Fruit fly (Drosophila melanogaster) whole organism, pupa: ENCODE measurements around the gene CG3184.
A peak's percentile ranks its signal among the peaks of the same experiment; 100 is the strongest.

ENCODE experiments used
- CG10348 ChIP-seq: fragments of 200-800 bp; sonication (Bioruptor generic); IDR thresholded peaks from 2 replicates; pipeline ENCODE4 v1.3.6; 2022; ENCODE audit warnings: missing biosample characterization, missing genetic modification characterization
- CG12605 ChIP-seq: fragments of 200-800 bp; sonication (Bioruptor generic); IDR thresholded peaks from 2 replicates; pipeline ENCODE4 v1.3.6; 2022; ENCODE audit warnings: missing biosample characterization, missing genetic modification characterization
- CG13204 ChIP-seq: fragments of 200-800 bp; sonication (Bioruptor generic); optimal IDR thresholded peaks from 2 replicates; lab custom pipeline; 2018; ENCODE audit warnings: missing biosample characterization, mild to moderate bottlenecking, missing genetic modification characterization, moderate library complexity
- CG14655 ChIP-seq: fragments of 200-800 bp; sonication (Bioruptor generic); optimal IDR thresholded peaks from 3 replicates; lab custom pipeline; 2017; ENCODE audit warnings: mild to moderate bottlenecking, missing biosample characterization, missing genetic modification reagents, missing genetic modification characterization
- CG15710 ChIP-seq: fragments of 200-800 bp; sonication (Bioruptor generic); optimal IDR thresholded peaks from 2 replicates; lab custom pipeline; 2018; ENCODE audit warnings: missing biosample characterization, mild to moderate bottlenecking, missing genetic modification characterization, moderate library complexity
- CG17806 ChIP-seq: fragments of 200-800 bp; sonication (Bioruptor generic); optimal IDR thresholded peaks from 2 replicates; lab custom pipeline; 2018; ENCODE audit warnings: missing biosample characterization, mild to moderate bottlenecking, missing genetic modification characterization, moderate library complexity
- CG32121 ChIP-seq: fragments of 200-800 bp; sonication (Bioruptor generic); IDR thresholded peaks from 2 replicates; pipeline ENCODE4 v1.3.6; 2022; ENCODE audit warnings: missing biosample characterization, missing genetic modification characterization
- CG34367 ChIP-seq: fragments of 200-800 bp; sonication (Bioruptor generic); optimal IDR thresholded peaks from 2 replicates; lab custom pipeline; 2018; ENCODE audit warnings: missing biosample characterization, mild to moderate bottlenecking, missing genetic modification characterization
- CG4496 ChIP-seq: fragments of 200-800 bp; sonication (Bioruptor generic); IDR thresholded peaks from 3 replicates; pipeline ENCODE4 v1.3.6; 2022; ENCODE audit warnings: missing biosample characterization, missing genetic modification characterization
- CG8159 ChIP-seq: fragments of 200-800 bp; sonication (Bioruptor generic); optimal IDR thresholded peaks from 3 replicates; lab custom pipeline; 2018; ENCODE audit warnings: missing biosample characterization, mild to moderate bottlenecking, missing genetic modification characterization, moderate library complexity
- CG8301 ChIP-seq: fragments of 200-800 bp; sonication (Bioruptor generic); optimal IDR thresholded peaks from 2 replicates; lab custom pipeline; 2018; ENCODE audit warnings: missing biosample characterization, mild to moderate bottlenecking, missing genetic modification characterization
- CG9948 ChIP-seq: fragments of 200-800 bp; sonication (Bioruptor generic); optimal IDR thresholded peaks from 2 replicates; lab custom pipeline; 2018; ENCODE audit warnings: missing biosample characterization, mild to moderate bottlenecking, missing genetic modification characterization, moderate library complexity
- D1 ChIP-seq: fragments of 200-800 bp; sonication (Bioruptor generic); optimal IDR thresholded peaks from 2 replicates; lab custom pipeline; 2018; ENCODE audit warnings: missing biosample characterization, mild to moderate bottlenecking, missing genetic modification characterization, moderate library complexity
- EcR ChIP-seq: fragments of 200-800 bp; sonication (Bioruptor generic); optimal IDR thresholded peaks from 3 replicates; lab custom pipeline; 2019; ENCODE audit warnings: missing biosample characterization, missing genetic modification characterization, mild to moderate bottlenecking, moderate library complexity, missing genetic modification reagents
- Ets98B ChIP-seq: fragments of 200-800 bp; sonication (Bioruptor generic); IDR thresholded peaks from 2 replicates; pipeline ENCODE4 v1.3.6; 2022; ENCODE audit warnings: missing biosample characterization, missing genetic modification characterization
- Pif1A ChIP-seq: fragments of 200-800 bp; sonication (Bioruptor generic); optimal IDR thresholded peaks from 3 replicates; lab custom pipeline; 2016; ENCODE audit warnings: missing biosample characterization, missing genetic modification characterization
- Pif1B ChIP-seq: fragments of 200-800 bp; sonication (Bioruptor generic); optimal IDR thresholded peaks from 3 replicates; lab custom pipeline; 2016; ENCODE audit warnings: missing biosample characterization, missing genetic modification characterization
- Snoo ChIP-seq: fragments of 200-800 bp; sonication (Bioruptor generic); optimal IDR thresholded peaks from 3 replicates; lab custom pipeline; 2017; ENCODE audit warnings: missing biosample characterization, mild to moderate bottlenecking, missing genetic modification characterization, inconsistent platforms
- fd96Ca ChIP-seq: fragments of 200-800 bp; sonication (Bioruptor generic); IDR thresholded peaks from 3 replicates; pipeline ENCODE4 v1.3.6; 2022; ENCODE audit warnings: missing biosample characterization, missing genetic modification characterization
- gl ChIP-seq: fragments of 200-800 bp; sonication (Bioruptor generic); optimal IDR thresholded peaks from 2 replicates; lab custom pipeline; 2018; ENCODE audit warnings: missing biosample characterization, mild to moderate bottlenecking, missing genetic modification characterization
- rn ChIP-seq: fragments of 200-800 bp; sonication (Bioruptor generic); IDR thresholded peaks from 2 replicates; pipeline ENCODE4 v1.3.6; 2022; ENCODE audit warnings: missing biosample characterization, missing genetic modification characterization

The CG3184 gene

dm6 chrX:6688620-6689400 lies at the start of gene CG3184:
Gene CG3184, minus strand, starts transcription at chrX:6688774.
- TF ChIP-seq CG17806: no peak
- TF ChIP-seq Ets98B (GFP tag; lab: Robert Waterston, UW): no peak

DNA sequence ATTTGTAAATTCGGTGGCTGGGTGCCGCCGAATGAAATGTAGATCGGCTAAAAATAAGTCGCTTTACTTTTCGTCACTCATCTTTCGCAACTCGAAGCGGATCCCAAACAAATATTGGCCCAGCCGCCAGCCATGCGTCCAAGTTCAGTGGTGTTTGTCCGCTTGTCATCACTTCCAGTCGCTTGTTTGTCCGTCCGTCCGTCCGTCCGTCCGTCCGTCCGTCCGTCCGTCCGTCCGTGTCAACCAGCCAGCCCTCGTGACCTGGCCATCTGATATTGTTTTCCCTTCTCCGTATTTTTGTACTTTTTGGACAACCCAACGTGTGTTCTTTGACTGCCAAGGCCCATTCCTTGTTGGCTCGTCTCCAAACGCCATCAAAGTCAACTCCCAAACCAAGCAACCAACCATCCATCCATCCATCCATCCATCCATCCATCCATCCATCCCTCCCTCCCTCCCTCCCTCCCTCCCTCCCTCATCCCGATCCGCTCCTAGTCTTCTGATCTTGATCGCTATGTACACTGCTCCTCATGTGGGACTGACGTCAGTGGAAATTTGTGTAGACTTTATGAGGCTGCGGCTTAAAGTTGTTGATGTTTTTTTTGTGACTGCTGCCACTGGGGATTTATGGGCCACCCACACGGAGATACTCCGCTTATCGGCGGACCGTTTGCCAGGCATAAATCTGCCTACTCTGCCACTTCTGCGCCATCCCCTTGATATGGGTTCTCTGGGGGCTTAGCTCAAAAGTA lies 44.9 kb upstream of the CG3184 start:
- TF ChIP-seq CG4496 (GFP tag; lab: Robert Waterston, UW): 0 out of 3 replicates have a peak, but pooled peaks have one; percentile 27
- no peak for TF ChIP-seq Pif1A
- TF ChIP-seq CG34367: no peak

DNA sequence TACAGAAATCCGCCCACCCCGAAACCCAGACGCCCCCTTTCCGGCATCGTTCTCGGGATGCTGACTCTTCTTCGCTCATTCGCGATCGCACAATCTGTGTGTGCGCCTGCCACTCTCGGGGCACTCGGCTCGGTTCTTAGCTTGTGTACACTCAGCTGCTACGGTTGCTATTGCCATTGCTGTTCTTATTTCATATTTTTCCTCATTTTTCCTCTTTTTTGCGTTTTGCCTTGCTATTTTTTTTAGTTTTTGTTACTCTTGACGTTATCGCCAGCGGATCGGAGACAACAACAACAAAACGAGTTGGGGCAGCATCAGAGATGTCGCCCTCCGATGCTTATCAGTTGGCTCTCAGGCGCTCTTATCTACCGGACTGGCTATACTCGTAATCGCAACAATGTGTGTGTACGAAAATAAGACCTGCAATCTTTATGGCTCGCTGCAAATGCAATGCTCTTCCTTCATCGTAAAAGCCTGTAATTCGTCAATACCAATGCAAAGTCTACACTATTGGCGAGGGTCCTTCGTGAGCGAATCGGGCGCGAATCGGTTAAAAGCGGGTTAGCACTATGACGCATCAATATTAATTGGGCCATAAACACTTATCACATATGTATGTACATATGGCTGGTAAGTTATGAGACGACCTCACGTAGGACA lies 42.2 kb upstream of the CG3184 start:
- TF ChIP-seq EcR: no peak
- TF ChIP-seq Snoo (tag; lab: Kevin White, UChicago): no peak
- peak; percentile 26 for TF ChIP-seq Pif1A
- peak; percentile 25 for TF ChIP-seq CG9948 (tag; lab: Kevin White, UChicago)
- peak; percentile 57 for TF ChIP-seq CG8159 (tag; lab: Kevin White, UChicago)
- TF ChIP-seq gl (tag; lab: Kevin White, UChicago): peak; percentile 78
- peak; percentile 58; the same call in 1 of the 2 replicates for TF ChIP-seq CG32121
- peak; percentile 51; the same call in 1 of the 2 replicates for TF ChIP-seq rn (GFP tag; lab: Robert Waterston, UW)
- TF ChIP-seq CG10348 (GFP tag; lab: Robert Waterston, UW): no peak
- TF ChIP-seq CG34367: peak; percentile 42
- TF ChIP-seq fd96Ca: peak; percentile 87
- peak; percentile 47 for TF ChIP-seq CG15710 (tag; lab: Kevin White, UChicago)
- peak; percentile 91 for TF ChIP-seq CG12605 (GFP tag; lab: Robert Waterston, UW)
- peak; percentile 42 for TF ChIP-seq Pif1B (GFP tag; lab: Kevin White, UChicago)
- peak; percentile 63 for TF ChIP-seq CG8301
- TF ChIP-seq Ets98B (GFP tag; lab: Robert Waterston, UW): peak; percentile 81
- no peak for TF ChIP-seq D1 (tag; lab: Kevin White, UChicago)
- TF ChIP-seq CG13204 (GFP tag; lab: Kevin White, UChicago): peak; percentile 70
- peak; percentile 88 for TF ChIP-seq CG4496 (GFP tag; lab: Robert Waterston, UW)
- peak; percentile 74 for TF ChIP-seq CG14655 (GFP tag; lab: Kevin White, UChicago)
- TF ChIP-seq CG17806: peak; percentile 52

- TF ChIP-seq D1 (tag; lab: Kevin White, UChicago) (no peak), EcR (peak; percentile 47)
- TF ChIP-seq, all 21 proteins: peak for 1
These were observed 40.1 kb upstream of the CG3184 start for dm6 chrX:6728597-6729158.

- TF ChIP-seq Pif1A: no peak
- no peak for TF ChIP-seq CG12605 (GFP tag; lab: Robert Waterston, UW)
- TF ChIP-seq CG15710 (tag; lab: Kevin White, UChicago): no peak
- TF ChIP-seq CG17806: no peak
- no peak for TF ChIP-seq CG8301
- TF ChIP-seq EcR: no peak
- peak; percentile 72 for TF ChIP-seq CG13204 (GFP tag; lab: Kevin White, UChicago)
- 0 out of 3 replicates have a peak, but pooled peaks have one; percentile 34 for TF ChIP-seq CG4496 (GFP tag; lab: Robert Waterston, UW)
- no peak for TF ChIP-seq gl (tag; lab: Kevin White, UChicago)
- no peak for TF ChIP-seq CG8159 (tag; lab: Kevin White, UChicago)
- TF ChIP-seq CG14655 (GFP tag; lab: Kevin White, UChicago): no peak
- TF ChIP-seq rn (GFP tag; lab: Robert Waterston, UW): no peak
- TF ChIP-seq CG32121: no peak
- TF ChIP-seq CG10348 (GFP tag; lab: Robert Waterston, UW): no peak
- TF ChIP-seq D1 (tag; lab: Kevin White, UChicago): no peak
These were observed 38.4 kb upstream of the CG3184 start for dm6 chrX:6726758-6727490.
